Worm (Caenorhabditis elegans) whole organism, L3 larva: ENCODE measurements around the gene C03B1.3.

Experiments used
- R02D3.7 ChIP-seq: fragments of 150-350 bp; optimal IDR thresholded peaks from 2 replicates; lab custom pipeline; 2014; ENCODE audit warnings: missing biosample characterization, missing genetic modification characterization
- ceh-82 ChIP-seq: fragments of 150-350 bp; optimal IDR thresholded peaks from 2 replicates; lab custom pipeline; 2014; ENCODE audit warnings: missing biosample characterization, missing genetic modification characterization
- daf-12 ChIP-seq: fragments of 150-350 bp; optimal IDR thresholded peaks from 2 replicates; lab custom pipeline; 2014; ENCODE audit warnings: missing biosample characterization, missing genetic modification reagents, missing genetic modification characterization
- egl-27 ChIP-seq: sonication (generic microtip); optimal IDR thresholded peaks from 4 replicates; lab custom pipeline; 2017; ENCODE audit warnings: missing biosample characterization, missing genetic modification reagents, missing genetic modification characterization
- elt-1 ChIP-seq: fragments of 150-350 bp; optimal IDR thresholded peaks from 2 replicates; lab custom pipeline; 2014; ENCODE audit warnings: missing biosample characterization, missing genetic modification characterization
- fos-1 ChIP-seq: fragments of 150-350 bp; optimal IDR thresholded peaks from 2 replicates; lab custom pipeline; 2014; ENCODE audit warnings: missing biosample characterization, missing genetic modification characterization
- jun-1 ChIP-seq: fragments of 150-350 bp; optimal IDR thresholded peaks from 2 replicates; lab custom pipeline; 2014; ENCODE audit warnings: missing biosample characterization, missing genetic modification reagents, missing genetic modification characterization
- lin-15B ChIP-seq: fragments of 150-350 bp; optimal IDR thresholded peaks from 2 replicates; lab custom pipeline; 2014; ENCODE audit warnings: missing biosample characterization, missing genetic modification characterization
- nhr-12 ChIP-seq: fragments of 150-350 bp; optimal IDR thresholded peaks from 2 replicates; lab custom pipeline; 2014; ENCODE audit warnings: missing biosample characterization, missing genetic modification characterization
- nhr-77 ChIP-seq: fragments of 150-350 bp; optimal IDR thresholded peaks from 2 replicates; lab custom pipeline; 2014; ENCODE audit warnings: missing biosample characterization, missing genetic modification characterization
- pha-4 ChIP-seq: fragments of 150-350 bp; optimal IDR thresholded peaks from 2 replicates; lab custom pipeline; 2014; ENCODE audit warnings: missing biosample characterization, missing genetic modification reagents, missing genetic modification characterization
- skn-1 ChIP-seq: fragments of 150-350 bp; optimal IDR thresholded peaks from 2 replicates; lab custom pipeline; 2014; ENCODE audit warnings: missing biosample characterization, missing genetic modification characterization
- unc-39 ChIP-seq: sonication (generic microtip); optimal IDR thresholded peaks from 4 replicates; lab custom pipeline; 2017; ENCODE audit warnings: missing biosample characterization, missing genetic modification characterization

ce11 chrX:6377634-6378288 is 11.9 kb downstream of the C03B1.3 start, which contains the start of gene lmp-1:
- TF ChIP-seq fos-1 (no peak), unc-39 (tag; lab: Kevin White, UChicago) (no peak), elt-1 (tag; lab: Kevin White, UChicago) (no peak), nhr-77 (no peak), daf-12 (tag; lab: Kevin White, UChicago) (no peak), lin-15B (tag; lab: Kevin White, UChicago) (no peak), pha-4 (tag; lab: Kevin White, UChicago) (no peak), egl-27 (no peak), skn-1 (no peak), R02D3.7 (tag; lab: Kevin White, UChicago) (no peak), nhr-12 (no peak), jun-1 (tag; lab: Kevin White, UChicago) (no peak), ceh-82 (tag; lab: Kevin White, UChicago) (no peak)
